Fruit fly (Drosophila melanogaster): ENCODE data around the gene CG31635.

CG31635 gene

DNA sequence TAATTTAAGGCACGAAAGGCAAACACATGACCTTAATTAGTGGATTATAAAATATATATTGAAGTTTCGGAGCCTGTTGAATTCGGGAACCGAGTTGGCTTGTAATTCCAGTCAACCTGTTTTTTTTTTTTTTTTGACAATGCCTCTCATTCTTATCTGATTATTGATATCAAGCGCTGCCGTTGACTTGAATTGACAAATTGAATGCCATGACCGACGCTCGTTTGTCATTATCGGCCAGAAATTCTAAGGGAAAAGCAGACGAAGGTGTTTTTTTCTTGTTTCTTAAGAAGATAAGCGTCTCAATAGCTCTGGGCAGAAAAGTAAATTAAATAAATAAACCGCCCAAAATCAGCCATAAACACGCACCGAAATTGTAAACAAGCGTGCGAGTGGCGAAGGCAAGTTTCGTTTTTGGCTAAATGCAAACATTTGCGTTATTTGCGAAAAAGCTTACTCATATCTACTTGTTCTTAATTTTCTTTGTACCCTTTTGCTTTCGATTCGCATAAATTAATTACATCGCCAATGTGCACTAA lies 5.6 kb downstream of the CG31635 start:
- TF ChIP-seq br (GFP tag; optimal IDR thresholded peaks at IDR 0.05), result no peak
- no peak for TF ChIP-seq Dfd (GFP tag; optimal IDR thresholded peaks at IDR 0.05)
- no peak for TF ChIP-seq N (GFP tag; optimal IDR thresholded peaks at IDR 0.05)
- TF ChIP-seq Dif (GFP tag; optimal IDR thresholded peaks at IDR 0.05; ENCODE audit: partially characterized antibody), result no peak
- no peak for TF ChIP-seq woc (GFP tag; optimal IDR thresholded peaks at IDR 0.05)
- TF ChIP-seq Rel (GFP tag; optimal IDR thresholded peaks at IDR 0.05), result no peak
- no peak for TF ChIP-seq Rel (tag; optimal IDR thresholded peaks at IDR 0.05)
- no peak for TF ChIP-seq usp (GFP tag; optimal IDR thresholded peaks at IDR 0.05)
- no peak for TF ChIP-seq brk (GFP tag; optimal IDR thresholded peaks at IDR 0.05)
- no peak for TF ChIP-seq fru (GFP tag; optimal IDR thresholded peaks at IDR 0.05)
- TF ChIP-seq Mio (GFP tag; optimal IDR thresholded peaks at IDR 0.05), result no peak
- peak; percentile 25 for TF ChIP-seq Jra (GFP tag; optimal IDR thresholded peaks at IDR 0.05)
- no peak for TF ChIP-seq GATAd (GFP tag; optimal IDR thresholded peaks at IDR 0.05)
- no peak for TF ChIP-seq dmrt93B (GFP tag; optimal IDR thresholded peaks at IDR 0.05)
- peak; percentile 33 for TF ChIP-seq psq (GFP tag; optimal IDR thresholded peaks at IDR 0.05)
- no peak for TF ChIP-seq pan (optimal IDR thresholded peaks at IDR 0.05)
- TF ChIP-seq Vsx2 (GFP tag; optimal IDR thresholded peaks at IDR 0.05; ENCODE audit: partially characterized antibody), result no peak
- no peak for TF ChIP-seq dsf (GFP tag; optimal IDR thresholded peaks at IDR 0.05; ENCODE audit: borderline replicate concordance)
- no peak for TF ChIP-seq jim (GFP tag; optimal IDR thresholded peaks at IDR 0.05)
- TF ChIP-seq tai (GFP tag; optimal IDR thresholded peaks at IDR 0.05), result no peak
- no peak for TF ChIP-seq HLH106 (tag; optimal IDR thresholded peaks at IDR 0.05)
- TF ChIP-seq CG9705 (GFP tag; optimal IDR thresholded peaks at IDR 0.05), result no peak
- no peak for TF ChIP-seq ey (GFP tag; optimal IDR thresholded peaks at IDR 0.05)
- TF ChIP-seq dl (GFP tag; optimal IDR thresholded peaks at IDR 0.05; ENCODE audit: insufficient read depth in 1 of 2, partially characterized antibody in 2 of 2), result no peak
- no peak for TF ChIP-seq Sp1 (GFP tag; optimal IDR thresholded peaks at IDR 0.05)
- no peak for TF ChIP-seq Hr78 (GFP tag; optimal IDR thresholded peaks at IDR 0.05)
- peak; percentile 19 for TF ChIP-seq OdsH (GFP tag; optimal IDR thresholded peaks at IDR 0.05)
- no peak for TF ChIP-seq lola (GFP tag; optimal IDR thresholded peaks at IDR 0.05)
- peak; percentile 25 for TF ChIP-seq sage (GFP tag; optimal IDR thresholded peaks at IDR 0.05)
- TF ChIP-seq CG32264 (GFP tag; optimal IDR thresholded peaks at IDR 0.05), result no peak
- no peak for TF ChIP-seq Hnf4 (GFP tag; optimal IDR thresholded peaks at IDR 0.05)
- TF ChIP-seq sv (GFP tag; optimal IDR thresholded peaks at IDR 0.05), result no peak
- peak in 1 of 2 experiments; percentile 11 for TF ChIP-seq foxo (GFP tag; optimal IDR thresholded peaks at IDR 0.05)
- peak; percentile 19 for TF ChIP-seq h (GFP tag; optimal IDR thresholded peaks at IDR 0.05)
- TF ChIP-seq rgr (GFP tag; optimal IDR thresholded peaks at IDR 0.05), result no peak
- no peak for TF ChIP-seq Hr83 (GFP tag; optimal IDR thresholded peaks at IDR 0.05; ENCODE audit: poor library complexity, severe bottlenecking)
- TF ChIP-seq Myc (optimal IDR thresholded peaks at IDR 0.05), result no peak
- TF ChIP-seq CrebA (GFP tag; optimal IDR thresholded peaks at IDR 0.05; ENCODE audit: borderline replicate concordance), result peak; percentile 32
- TF ChIP-seq Abd-B (GFP tag; optimal IDR thresholded peaks at IDR 0.05), result no peak

DNA sequence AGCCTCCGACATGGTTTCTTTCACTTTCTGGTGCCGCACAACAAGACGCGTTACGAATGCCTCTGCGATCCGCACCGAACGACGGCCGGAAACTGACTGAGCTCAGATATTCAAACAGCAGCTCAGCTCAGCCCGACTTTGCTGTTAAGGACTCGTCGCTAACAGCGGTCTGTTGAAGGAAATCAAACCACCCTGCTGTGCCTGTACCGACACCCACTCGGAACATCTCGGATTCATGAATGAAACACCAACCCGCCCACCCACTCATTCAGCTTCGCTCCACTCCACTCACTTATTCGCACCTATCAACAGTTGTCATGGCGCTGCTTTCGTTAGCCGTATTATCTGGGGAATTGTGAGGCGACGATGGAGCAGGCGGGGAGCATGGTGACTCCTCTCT lies 16.6 kb downstream of the CG31635 start, which contains the start of gene Oatp26F:
Gene Oatp26F, minus strand, starts transcription at position 101 of the 400 bp plus-strand sequence.
- TF ChIP-seq CG9705 (GFP tag; optimal IDR thresholded peaks at IDR 0.05) (no peak), Hr83 (GFP tag; optimal IDR thresholded peaks at IDR 0.05; ENCODE audit: poor library complexity, severe bottlenecking) (no peak), Vsx2 (GFP tag; optimal IDR thresholded peaks at IDR 0.05; ENCODE audit: partially characterized antibody) (no peak), OdsH (GFP tag; optimal IDR thresholded peaks at IDR 0.05) (no peak)

DNA sequence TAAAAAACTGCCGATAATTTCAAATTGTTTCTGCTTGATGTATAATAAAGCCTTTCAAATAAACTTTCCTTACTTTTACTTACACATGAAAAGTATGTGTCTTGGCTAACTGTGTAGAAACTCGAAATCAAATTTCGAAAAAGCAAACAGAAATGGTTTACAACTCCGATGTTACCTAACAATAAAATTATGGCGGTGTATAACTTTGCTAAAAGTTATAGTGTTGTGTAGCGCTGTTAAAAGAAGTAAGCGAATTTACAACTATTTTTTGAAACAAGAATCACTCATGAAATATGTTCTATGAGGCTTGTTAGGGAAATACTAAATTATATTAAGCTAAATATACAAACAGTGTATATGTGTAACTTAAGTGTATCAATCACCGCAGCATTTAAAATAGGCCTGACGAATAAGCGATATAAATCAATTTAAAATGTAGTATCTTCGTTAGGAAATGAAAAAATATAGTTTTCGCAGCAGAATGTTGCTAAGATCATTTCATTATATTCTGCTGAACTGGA lies 26.2 kb downstream of the CG31635 start, which contains the start of gene CG34345:
Gene CG34345, plus strand, starts transcription at position 471 of the 521 bp plus-strand sequence.
- no peak for TF ChIP-seq h (GFP tag; optimal IDR thresholded peaks at IDR 0.05)
- TF ChIP-seq CrebA (GFP tag; optimal IDR thresholded peaks at IDR 0.05; ENCODE audit: borderline replicate concordance), result no peak
- no peak for TF ChIP-seq brk (GFP tag; optimal IDR thresholded peaks at IDR 0.05)
- no peak for TF ChIP-seq Hr83 (GFP tag; optimal IDR thresholded peaks at IDR 0.05; ENCODE audit: poor library complexity, severe bottlenecking)
- TF ChIP-seq Myc (optimal IDR thresholded peaks at IDR 0.05), result peak; percentile 55
- no peak for TF ChIP-seq Sp1 (GFP tag; optimal IDR thresholded peaks at IDR 0.05)
- no peak for TF ChIP-seq ey (GFP tag; optimal IDR thresholded peaks at IDR 0.05)
- no peak for TF ChIP-seq dmrt93B (GFP tag; optimal IDR thresholded peaks at IDR 0.05)

Data from whole organism, wandering third instar larva.